Worm (Caenorhabditis elegans): Measurements from ENCODE around the gene fbxa-94.

- TF ChIP-seq ceh-6 (GFP tag; optimal IDR thresholded peaks at IDR 0.05) (no peak), odd-2 (tag; optimal IDR thresholded peaks at IDR 0.05) (no peak), tbx-2 (tag; optimal IDR thresholded peaks at IDR 0.05) (no peak)
Observed at ce11 chrV:15568381-15568780, 4.3 kb upstream of the fbxa-94 start.

Data from whole organism, late embryonic.